Worm (Caenorhabditis elegans) whole organism, L4 larva: Measurements from ENCODE around the gene R02F11.1.

ENCODE experiments used
- F26F4.8 ChIP-seq: fragments of 200-800 bp; sonication (Bioruptor generic); conservative IDR thresholded peaks from 2 replicates; pipeline ENCODE4 v1.3.6; 2022; ENCODE audit warnings: missing genetic modification characterization, missing compliant biosample characterization
- F49E8.2 ChIP-seq: sonication (generic microtip); optimal IDR thresholded peaks from 2 replicates; lab custom pipeline; 2016; ENCODE audit warnings: missing compliant biosample characterization, mild to moderate bottlenecking, missing genetic modification characterization, borderline replicate concordance
- Y105C5A.15 ChIP-seq: fragments of 200-800 bp; sonication (Bioruptor generic); IDR thresholded peaks from 2 replicates; pipeline ENCODE4 v1.3.6; 2022; ENCODE audit warnings: missing genetic modification characterization, missing compliant biosample characterization
- Y5F2A.4 ChIP-seq: fragments of 200-800 bp; sonication (Bioruptor generic); optimal IDR thresholded peaks from 2 replicates; lab custom pipeline; 2018; ENCODE audit warnings: mild to moderate bottlenecking, missing genetic modification characterization, missing compliant biosample characterization
- Y75B8A.6 ChIP-seq: fragments of 200-800 bp; sonication (Bioruptor generic); IDR thresholded peaks from 2 replicates; pipeline ENCODE4 v1.3.6; 2022; ENCODE audit warnings: missing genetic modification reagents, missing genetic modification characterization, missing compliant biosample characterization
- ZK337.2 ChIP-seq: fragments of 200-800 bp; sonication (Bioruptor generic); IDR thresholded peaks from 2 replicates; pipeline ENCODE4 v1.3.6; 2022; ENCODE audit warnings: missing genetic modification reagents, missing genetic modification characterization, missing compliant biosample characterization
- aly-2 ChIP-seq: sonication (generic microtip); optimal IDR thresholded peaks from 2 replicates; lab custom pipeline; 2018; ENCODE audit warnings: missing biosample characterization, missing genetic modification characterization
- ceh-32 ChIP-seq: sonication (generic microtip); optimal IDR thresholded peaks from 2 replicates; lab custom pipeline; 2016; ENCODE audit warnings: mild to moderate bottlenecking, missing genetic modification characterization, missing compliant biosample characterization; ENCODE audit not compliant: poor library complexity
- ces-1 ChIP-seq: fragments of 150-350 bp; sonication (generic microtip); optimal IDR thresholded peaks from 4 replicates; lab custom pipeline; 2014; ENCODE audit warnings: missing biosample characterization, missing genetic modification reagents, missing genetic modification characterization
- daf-12 ChIP-seq: fragments of 150-350 bp; optimal IDR thresholded peaks from 2 replicates; lab custom pipeline; 2014; ENCODE audit warnings: missing biosample characterization, missing genetic modification reagents, missing genetic modification characterization
- daf-16 ChIP-seq, 3 experiments: sonication (generic microtip); optimal IDR thresholded peaks; 2 replicates each; lab custom pipeline; 2016 to 2017; ENCODE audit warnings: missing genetic modification characterization in 3 of 3, missing genetic modification reagents in 3 of 3, mild to moderate bottlenecking in 2 of 3, missing compliant biosample characterization in 2 of 3, missing biosample characterization in 1 of 3, moderate library complexity in 1 of 3
- dmd-6 ChIP-seq: fragments of 200-800 bp; sonication (Bioruptor generic); IDR thresholded peaks from 2 replicates; pipeline ENCODE4 v1.3.6; 2022; ENCODE audit warnings: missing genetic modification reagents, missing genetic modification characterization, missing compliant biosample characterization
- dpl-1 ChIP-seq: fragments of 150-350 bp; optimal IDR thresholded peaks from 2 replicates; lab custom pipeline; 2014; ENCODE audit warnings: missing biosample characterization, missing genetic modification reagents, missing genetic modification characterization
- duxl-1 ChIP-seq: sonication (generic microtip); optimal IDR thresholded peaks from 2 replicates; lab custom pipeline; 2016; ENCODE audit warnings: mild to moderate bottlenecking, missing genetic modification characterization, moderate library complexity, missing compliant biosample characterization; ENCODE audit not compliant: poor library complexity
- dve-1 ChIP-seq: sonication (generic microtip); optimal IDR thresholded peaks from 2 replicates; lab custom pipeline; 2017; ENCODE audit warnings: antibody characterized with exemption, mild to moderate bottlenecking, missing genetic modification characterization, missing compliant biosample characterization; ENCODE audit not compliant: insufficient read depth
- egl-43 ChIP-seq: fragments of 200-800 bp; sonication (Bioruptor generic); IDR thresholded peaks from 2 replicates; pipeline ENCODE4 v1.3.6; 2022; ENCODE audit warnings: missing genetic modification reagents, missing genetic modification characterization, missing compliant biosample characterization
- fkh-10 ChIP-seq: fragments of 150-350 bp; optimal IDR thresholded peaks from 2 replicates; lab custom pipeline; 2014; ENCODE audit warnings: missing biosample characterization, missing genetic modification reagents, missing genetic modification characterization
- hif-1 ChIP-seq, 2 experiments: sonication (generic microtip); optimal IDR thresholded peaks; 2 replicates each; lab custom pipeline; 2016 to 2017; ENCODE audit warnings: missing compliant biosample characterization in 2 of 2, missing genetic modification characterization in 2 of 2, missing genetic modification reagents in 2 of 2, missing genotype in 2 of 2, mild to moderate bottlenecking in 1 of 2
- hlh-30 ChIP-seq: sonication (generic microtip); optimal IDR thresholded peaks from 2 replicates; lab custom pipeline; 2017; ENCODE audit warnings: antibody characterized with exemption, mild to moderate bottlenecking, missing genetic modification characterization, missing compliant biosample characterization; ENCODE audit not compliant: insufficient read depth
- lin-1 ChIP-seq: fragments of 200-800 bp; sonication (Bioruptor generic); IDR thresholded peaks from 2 replicates; pipeline ENCODE4 v1.3.6; 2022; ENCODE audit warnings: missing genetic modification reagents, missing genetic modification characterization, missing compliant biosample characterization
- lin-13 ChIP-seq: fragments of 150-350 bp; optimal IDR thresholded peaks from 2 replicates; lab custom pipeline; 2014; ENCODE audit warnings: missing biosample characterization, missing genetic modification reagents, missing genetic modification characterization
- lin-15B ChIP-seq: fragments of 150-350 bp; sonication (generic microtip); optimal IDR thresholded peaks from 3 replicates; lab custom pipeline; 2014; ENCODE audit warnings: missing biosample characterization, missing genetic modification characterization
- lin-38 ChIP-seq: fragments of 200-800 bp; sonication (Bioruptor generic); IDR thresholded peaks from 2 replicates; pipeline ENCODE4 v1.3.6; 2022; ENCODE audit warnings: missing genetic modification reagents, missing genetic modification characterization, missing compliant biosample characterization
- lin-39 ChIP-seq: fragments of 150-350 bp; optimal IDR thresholded peaks from 2 replicates; lab custom pipeline; 2014; ENCODE audit warnings: missing biosample characterization, missing genetic modification reagents, missing genetic modification characterization
- lsy-2 ChIP-seq, 2 experiments: fragments of 150-350 bp in 1 of 2; sonication (generic microtip) in 1 of 2; optimal IDR thresholded peaks; 2 replicates each; lab custom pipeline; 2014 to 2017; ENCODE audit warnings: missing biosample characterization in 2 of 2, missing genetic modification characterization in 2 of 2
- madf-9 ChIP-seq: fragments of 200-800 bp; sonication (Bioruptor generic); conservative IDR thresholded peaks from 2 replicates; pipeline ENCODE4 v1.3.6; 2022; ENCODE audit warnings: missing genetic modification reagents, missing genetic modification characterization, missing compliant biosample characterization
- mxl-2 ChIP-seq: fragments of 200-800 bp; sonication (Bioruptor generic); conservative IDR thresholded peaks from 2 replicates; pipeline ENCODE4 v1.3.6; 2022; ENCODE audit warnings: missing genetic modification reagents, missing genetic modification characterization, missing compliant biosample characterization
- mxl-3 ChIP-seq: fragments of 200-800 bp; sonication (Bioruptor generic); optimal IDR thresholded peaks from 2 replicates; lab custom pipeline; 2018; ENCODE audit warnings: mild to moderate bottlenecking, missing genetic modification characterization, missing compliant biosample characterization
- nhr-111 ChIP-seq: fragments of 200-800 bp; sonication (Bioruptor generic); optimal IDR thresholded peaks from 2 replicates; lab custom pipeline; 2018; ENCODE audit warnings: mild to moderate bottlenecking, missing genetic modification characterization, missing compliant biosample characterization
- nhr-237 ChIP-seq: sonication (generic microtip); optimal IDR thresholded peaks from 2 replicates; lab custom pipeline; 2017; ENCODE audit warnings: missing biosample characterization, missing genetic modification characterization
- nhr-25 ChIP-seq: sonication (generic microtip); optimal IDR thresholded peaks from 2 replicates; lab custom pipeline; 2017; ENCODE audit warnings: missing genetic modification characterization, mild to moderate bottlenecking, missing compliant biosample characterization, antibody characterized with exemption, moderate library complexity, borderline replicate concordance; ENCODE audit not compliant: insufficient read depth
- nhr-28 ChIP-seq: fragments of 150-350 bp; optimal IDR thresholded peaks from 2 replicates; lab custom pipeline; 2014; ENCODE audit warnings: missing biosample characterization, missing genetic modification characterization
- nhr-48 ChIP-seq: sonication (generic microtip); optimal IDR thresholded peaks from 2 replicates; lab custom pipeline; 2016; ENCODE audit warnings: mild to moderate bottlenecking, missing genetic modification characterization, missing compliant biosample characterization
- nhr-77 ChIP-seq: fragments of 150-350 bp; optimal IDR thresholded peaks from 2 replicates; lab custom pipeline; 2014; ENCODE audit warnings: missing biosample characterization, missing genetic modification characterization
- sdz-12 ChIP-seq: fragments of 200-800 bp; sonication (Bioruptor generic); optimal IDR thresholded peaks from 2 replicates; lab custom pipeline; 2018; ENCODE audit warnings: mild to moderate bottlenecking, missing genetic modification characterization, missing compliant biosample characterization
- skn-1 ChIP-seq: fragments of 150-350 bp; optimal IDR thresholded peaks from 2 replicates; lab custom pipeline; 2014; ENCODE audit warnings: missing biosample characterization, missing genetic modification characterization
- snpc-1.2 ChIP-seq: fragments of 200-800 bp; sonication (Bioruptor generic); IDR thresholded peaks from 2 replicates; pipeline ENCODE4 v1.3.6; 2022; ENCODE audit warnings: missing genetic modification reagents, missing genetic modification characterization, missing compliant biosample characterization
- snpc-4 ChIP-seq: fragments of 150-350 bp; optimal IDR thresholded peaks from 2 replicates; lab custom pipeline; 2014; ENCODE audit warnings: missing biosample characterization, missing genetic modification characterization
- tag-97 ChIP-seq: fragments of 200-800 bp; sonication (Bioruptor generic); IDR thresholded peaks from 2 replicates; pipeline ENCODE4 v1.3.6; 2022; ENCODE audit warnings: missing genetic modification characterization, missing compliant biosample characterization
- tra-1 ChIP-seq: fragments of 200-800 bp; sonication (Bioruptor generic); IDR thresholded peaks from 2 replicates; pipeline ENCODE4 v1.3.6; 2022; ENCODE audit warnings: missing genetic modification reagents, missing genetic modification characterization, missing compliant biosample characterization
- unc-130 ChIP-seq: sonication (generic microtip); optimal IDR thresholded peaks from 2 replicates; lab custom pipeline; 2016; ENCODE audit warnings: missing genetic modification reagents, missing genetic modification characterization, missing compliant biosample characterization
- unc-62 ChIP-seq, 3 experiments: fragments of 150-350 bp in 1 of 3; sonication (generic microtip); optimal IDR thresholded peaks in 2 of 3; peaks in 1 of 3; 1 replicate in 1 of 3; 2 replicates in 2 of 3; lab custom pipeline; 2014 to 2017; ENCODE audit warnings: missing biosample characterization in 3 of 3, missing genetic modification characterization in 3 of 3, missing genetic modification reagents in 3 of 3, missing genotype in 1 of 3
- zfp-3 ChIP-seq: fragments of 200-800 bp; sonication (Bioruptor generic); conservative IDR thresholded peaks from 2 replicates; pipeline ENCODE4 v1.3.6; 2022; ENCODE audit warnings: missing genetic modification reagents, missing genetic modification characterization, missing compliant biosample characterization
- zip-11 ChIP-seq: fragments of 200-800 bp; sonication (Bioruptor generic); IDR thresholded peaks from 2 replicates; pipeline ENCODE4 v1.3.6; 2022; ENCODE audit warnings: missing genetic modification characterization, missing compliant biosample characterization

The R02F11.1 gene

ce11 chrV:4823683-4824391, 22.9 kb downstream of the R02F11.1 start (continued):
- TF ChIP-seq lin-15B (tag; lab: Kevin White, UChicago) (peak; percentile 39), egl-43 (GFP tag; lab: Robert Waterston, UW) (no peak), lin-13 (GFP tag; lab: Kevin White, UChicago) (peak; percentile 34), snpc-1.2 (peak; percentile 20; the same call in 1 of the 2 replicates), lin-39 (no peak), daf-12 (tag; lab: Kevin White, UChicago) (no peak), madf-9 (no peak)
- TF ChIP-seq, all 104 proteins: peak for 46

ce11 chrV:4826710-4827380, 26.0 kb downstream of the R02F11.1 start, which contains the start of the genes hsp-6 and C37H5.5:
TSS of gene hsp-6 (minus strand) at chrV:4826760.
TSS of gene C37H5.5 (plus strand) at chrV:4827360.
- TF ChIP-seq unc-62 (GFP tag; optimal IDR thresholded peaks at IDR 0.05 in 1 of 2; lab: Kevin White, UChicago) (peak in 1 of 2 experiments; percentile 36), unc-62 (tag; optimal IDR thresholded peaks at IDR 0.05; lab: Kevin White, UChicago) (no peak), sdz-12 (GFP tag; lab: Kevin White, UChicago) (no peak), daf-12 (tag; lab: Kevin White, UChicago) (no peak), lin-15B (tag; lab: Kevin White, UChicago) (no peak), mxl-3 (GFP tag; lab: Kevin White, UChicago) (peak; percentile 24), egl-43 (GFP tag; lab: Robert Waterston, UW) (no peak), dmd-6 (peak; percentile 69), nhr-28 (tag; lab: Kevin White, UChicago) (peak; percentile 78), daf-16 (GFP tag; optimal IDR thresholded peaks at IDR 0.05; lab: Kevin White, UChicago) (peak in 1 of 2 experiments; percentile 24), daf-16 (tag; optimal IDR thresholded peaks at IDR 0.05; lab: Kevin White, UChicago) (peak; percentile 56), nhr-111 (GFP tag; lab: Kevin White, UChicago) (no peak), tra-1 (GFP tag; lab: Robert Waterston, UW) (no peak), F26F4.8 (GFP tag; lab: Robert Waterston, UW) (no peak), skn-1 (tag; lab: Kevin White, UChicago) (no peak), tag-97 (GFP tag; lab: Robert Waterston, UW) (no peak), Y105C5A.15 (GFP tag; lab: Robert Waterston, UW) (0 out of 2 replicates have a peak, but pooled peaks have one; percentile 64), unc-130 (GFP tag; lab: Kevin White, UChicago) (peak; percentile 73), mxl-2 (GFP tag; lab: Robert Waterston, UW) (no peak), aly-2 (no peak), lin-38 (GFP tag; lab: Robert Waterston, UW) (peak; percentile 79), hif-1 (tag; optimal IDR thresholded peaks at IDR 0.05; lab: Kevin White, UChicago) (peak in 1 of 2 experiments; percentile 76), ceh-32 (tag; lab: Kevin White, UChicago) (no peak), hlh-30 (tag; lab: Kevin White, UChicago) (peak; percentile 99), nhr-237 (tag; lab: Kevin White, UChicago) (no peak), zip-11 (GFP tag; lab: Robert Waterston, UW) (no peak), snpc-4 (tag; lab: Kevin White, UChicago) (no peak), Y5F2A.4 (GFP tag; lab: Kevin White, UChicago) (no peak), fkh-10 (GFP tag; lab: Kevin White, UChicago) (peak; percentile 73), zfp-3 (GFP tag; lab: Robert Waterston, UW) (peak; percentile 41; the same call in 1 of the 2 replicates), nhr-25 (tag; lab: Kevin White, UChicago) (no peak), ZK337.2 (0 out of 2 replicates have a peak, but pooled peaks have one; percentile 18), ces-1 (GFP tag; lab: Kevin White, UChicago) (no peak), duxl-1 (tag; lab: Kevin White, UChicago) (peak; percentile 40), lsy-2 (tag; optimal IDR thresholded peaks at IDR 0.05; lab: Kevin White, UChicago) (peak; percentile 54 to 93), lin-1 (GFP tag; lab: Robert Waterston, UW) (no peak), Y75B8A.6 (no peak), dpl-1 (GFP tag; lab: Kevin White, UChicago) (peak; percentile 69), F49E8.2 (tag; lab: Kevin White, UChicago) (peak; percentile 36), dve-1 (peak; percentile 92), nhr-48 (tag; lab: Kevin White, UChicago) (peak; percentile 50), nhr-77 (tag; lab: Kevin White, UChicago) (peak; percentile 79)
